Fruit fly (Drosophila melanogaster) whole organism, adult: Measurements from ENCODE around the gene Pif2.

Source experiments
- CG11617 ChIP-seq: fragments of 200-800 bp; sonication (Bioruptor generic); optimal IDR thresholded peaks from 2 replicates; lab custom pipeline; 2017; ENCODE audit warnings: mild to moderate bottlenecking, missing biosample characterization, missing genetic modification reagents, missing genetic modification characterization
- CG12768 ChIP-seq: fragments of 200-800 bp; sonication (Bioruptor generic); optimal IDR thresholded peaks from 2 replicates; lab custom pipeline; 2017; ENCODE audit warnings: missing biosample characterization, missing genetic modification characterization, mild to moderate bottlenecking, moderate library complexity, missing genetic modification reagents
- CG14711 ChIP-seq: fragments of 200-800 bp; sonication (Bioruptor generic); optimal IDR thresholded peaks from 2 replicates; lab custom pipeline; 2018; ENCODE audit warnings: missing biosample characterization, mild to moderate bottlenecking, missing genetic modification characterization, moderate library complexity
- CG1620 ChIP-seq: fragments of 200-800 bp; sonication (Bioruptor generic); optimal IDR thresholded peaks from 2 replicates; lab custom pipeline; 2016; ENCODE audit warnings: missing biosample characterization, missing genetic modification characterization
- CG33017 ChIP-seq: fragments of 200-800 bp; sonication (Bioruptor generic); optimal IDR thresholded peaks from 2 replicates; lab custom pipeline; 2018; ENCODE audit warnings: missing biosample characterization, mild to moderate bottlenecking, missing genetic modification characterization, moderate library complexity
- CG5204 ChIP-seq: fragments of 200-800 bp; sonication (Bioruptor generic); optimal IDR thresholded peaks from 2 replicates; lab custom pipeline; 2016; ENCODE audit warnings: missing biosample characterization, missing genetic modification characterization
- CG7045 ChIP-seq: fragments of 200-800 bp; sonication (Bioruptor generic); optimal IDR thresholded peaks from 2 replicates; lab custom pipeline; 2017; ENCODE audit warnings: missing biosample characterization, mild to moderate bottlenecking, missing genetic modification characterization
- CG7101 ChIP-seq: fragments of 200-800 bp; sonication (Bioruptor generic); optimal IDR thresholded peaks from 2 replicates; lab custom pipeline; 2018; ENCODE audit warnings: missing biosample characterization, mild to moderate bottlenecking, missing genetic modification characterization, moderate library complexity
- Clk ChIP-seq: fragments of 200-800 bp; sonication (Bioruptor generic); optimal IDR thresholded peaks from 2 replicates; lab custom pipeline; 2017; ENCODE audit warnings: missing biosample characterization, missing genetic modification characterization
- Crg-1 ChIP-seq: fragments of 200-800 bp; sonication (Bioruptor generic); optimal IDR thresholded peaks from 2 replicates; lab custom pipeline; 2016; ENCODE audit warnings: missing biosample characterization, missing genetic modification characterization
- Hr96 ChIP-seq: fragments of 200-800 bp; sonication (Bioruptor generic); optimal IDR thresholded peaks from 2 replicates; lab custom pipeline; 2016; ENCODE audit warnings: missing biosample characterization, missing genetic modification characterization
- Mnt ChIP-seq: fragments of 200-800 bp; sonication (Bioruptor generic); optimal IDR thresholded peaks from 2 replicates; lab custom pipeline; 2016; ENCODE audit warnings: missing biosample characterization, mild to moderate bottlenecking, missing genetic modification characterization
- bab1 ChIP-seq: fragments of 200-800 bp; sonication (Bioruptor generic); optimal IDR thresholded peaks from 3 replicates; lab custom pipeline; 2019; ENCODE audit warnings: missing biosample characterization, mild to moderate bottlenecking, missing genetic modification characterization, moderate library complexity
- cic ChIP-seq: fragments of 200-800 bp; sonication (Bioruptor generic); optimal IDR thresholded peaks from 2 replicates; lab custom pipeline; 2017; ENCODE audit warnings: missing biosample characterization, mild to moderate bottlenecking, missing genetic modification characterization, moderate library complexity
- cnc ChIP-seq, 2 experiments: fragments of >200 bp; optimal IDR thresholded peaks; 2 replicates each; lab custom pipeline; 2017
- kay ChIP-seq: fragments of 200-800 bp; sonication (Bioruptor generic); peaks from one replicate; lab custom pipeline; 2016; ENCODE audit warnings: missing biosample characterization, missing genetic modification characterization, borderline replicate concordance
- ovo ChIP-seq: fragments of 200-800 bp; sonication (Bioruptor generic); optimal IDR thresholded peaks from 2 replicates; lab custom pipeline; 2016; ENCODE audit warnings: missing biosample characterization, missing genetic modification characterization
- pad ChIP-seq: fragments of 200-800 bp; sonication (Bioruptor generic); optimal IDR thresholded peaks from 3 replicates; lab custom pipeline; 2017; ENCODE audit warnings: missing biosample characterization, missing genetic modification characterization, mild to moderate bottlenecking, moderate library complexity, missing genetic modification reagents
- tj ChIP-seq: fragments of 200-800 bp; sonication (Bioruptor generic); optimal IDR thresholded peaks from 3 replicates; lab custom pipeline; 2017; ENCODE audit warnings: missing biosample characterization, mild to moderate bottlenecking, missing genetic modification characterization, moderate library complexity
- toe ChIP-seq: fragments of 200-800 bp; sonication (Bioruptor generic); optimal IDR thresholded peaks from 2 replicates; lab custom pipeline; 2016; ENCODE audit warnings: missing biosample characterization, missing genetic modification characterization

The Pif2 gene

dm6 chr3R:6548736-6549135 is at the start of gene Pif2:
Gene Pif2 (plus strand): TSS chr3R:6549036.
- no peak for TF ChIP-seq CG14711 (tag; lab: Kevin White, UChicago)
- TF ChIP-seq CG11617 = no peak
- TF ChIP-seq pad = no peak
- no peak for TF ChIP-seq toe (GFP tag; lab: Kevin White, UChicago)
- no peak for TF ChIP-seq CG12768 (GFP tag; lab: Kevin White, UChicago)
- TF ChIP-seq ovo (GFP tag; lab: Kevin White, UChicago) = no peak

- TF ChIP-seq CG12768 (GFP tag; lab: Kevin White, UChicago) = no peak
- TF ChIP-seq CG7101 = no peak
- TF ChIP-seq ovo (GFP tag; lab: Kevin White, UChicago) = no peak
- TF ChIP-seq bab1 (GFP tag; lab: Kevin White, UChicago) = no peak
- TF ChIP-seq tj (GFP tag; lab: Kevin White, UChicago) = no peak
- no peak for TF ChIP-seq cic (GFP tag; lab: Kevin White, UChicago)
- TF ChIP-seq CG14711 (tag; lab: Kevin White, UChicago) = no peak
- TF ChIP-seq Mnt (GFP tag; lab: Kevin White, UChicago) = no peak
Observed at dm6 chr3R:6504408-6504807, 44.4 kb upstream of the Pif2 start.

dm6 chr3R:6527208-6527607 is 21.6 kb upstream of the Pif2 start, which contains the start of gene CG15185:
Gene CG15185 (plus strand): TSS chr3R:6527508.
- TF ChIP-seq Clk (GFP tag; lab: Kevin White, UChicago) (no peak), CG7045 (GFP tag; lab: Kevin White, UChicago) (no peak), CG11617 (no peak), bab1 (GFP tag; lab: Kevin White, UChicago) (no peak), CG1620 (no peak), toe (GFP tag; lab: Kevin White, UChicago) (no peak), Hr96 (no peak), CG14711 (tag; lab: Kevin White, UChicago) (no peak), cnc (optimal IDR thresholded peaks at IDR 0.05; lab: Kevin White, UChicago) (no peak), Crg-1 (GFP tag; lab: Kevin White, UChicago) (no peak), cic (GFP tag; lab: Kevin White, UChicago) (no peak), pad (no peak)

dm6 chr3R:6534059-6534458 is 14.8 kb upstream of the Pif2 start:
- TF ChIP-seq kay (GFP tag; lab: Kevin White, UChicago) (no peak), CG33017 (tag; lab: Kevin White, UChicago) (no peak), Mnt (GFP tag; lab: Kevin White, UChicago) (no peak), CG14711 (tag; lab: Kevin White, UChicago) (no peak), Clk (GFP tag; lab: Kevin White, UChicago) (no peak), Hr96 (no peak), toe (GFP tag; lab: Kevin White, UChicago) (no peak), bab1 (GFP tag; lab: Kevin White, UChicago) (no peak), CG7101 (no peak), pad (no peak), CG11617 (no peak)

dm6 chr3R:6560251-6560650 is 11.4 kb downstream of the Pif2 start, which contains the start of gene CG1137:
Gene CG1137 (minus strand): TSS chr3R:6560351.
- TF ChIP-seq tj (GFP tag; lab: Kevin White, UChicago) = no peak
- TF ChIP-seq kay (GFP tag; lab: Kevin White, UChicago) = no peak
- no peak for TF ChIP-seq CG33017 (tag; lab: Kevin White, UChicago)
- no peak for TF ChIP-seq bab1 (GFP tag; lab: Kevin White, UChicago)
- no peak for TF ChIP-seq cic (GFP tag; lab: Kevin White, UChicago)
- no peak for TF ChIP-seq Clk (GFP tag; lab: Kevin White, UChicago)
- TF ChIP-seq toe (GFP tag; lab: Kevin White, UChicago) = no peak
- no peak for TF ChIP-seq CG14711 (tag; lab: Kevin White, UChicago)
- TF ChIP-seq CG1620 = no peak
- no peak for TF ChIP-seq cnc (optimal IDR thresholded peaks at IDR 0.05; lab: Kevin White, UChicago)
- TF ChIP-seq CG5204 = no peak

- TF ChIP-seq CG12768 (GFP tag; lab: Kevin White, UChicago) (no peak), CG1620 (no peak), tj (GFP tag; lab: Kevin White, UChicago) (no peak), pad (no peak), CG7101 (no peak)
Observed at dm6 chr3R:6568835-6569234, 20.0 kb downstream of the Pif2 start.

- TF ChIP-seq ovo (GFP tag; lab: Kevin White, UChicago) = no peak
- TF ChIP-seq pad = no peak
- no peak for TF ChIP-seq Crg-1 (GFP tag; lab: Kevin White, UChicago)
- TF ChIP-seq CG11617 = no peak
- TF ChIP-seq kay (GFP tag; lab: Kevin White, UChicago) = no peak
- no peak for TF ChIP-seq tj (GFP tag; lab: Kevin White, UChicago)
- no peak for TF ChIP-seq CG5204
Observed at dm6 chr3R:6580484-6580883, 31.6 kb downstream of the Pif2 start, which contains the start of gene CG2336. Gene CG2336 (plus strand): TSS chr3R:6580784.
